Worm (Caenorhabditis elegans): ENCODE measurements around the gene npp-16.

- TF ChIP-seq nhr-237 (tag; optimal IDR thresholded peaks at IDR 0.05), result no peak
- no peak for TF ChIP-seq unc-62 (GFP tag; optimal IDR thresholded peaks at IDR 0.05 in 1 of 2)
- TF ChIP-seq unc-62 (tag; optimal IDR thresholded peaks at IDR 0.05), result no peak
- TF ChIP-seq aly-2 (tag; optimal IDR thresholded peaks at IDR 0.05), result no peak
- no peak for TF ChIP-seq ceh-44 (GFP tag; IDR thresholded peaks at IDR 0.05)
- no peak for TF ChIP-seq snpc-4 (tag; optimal IDR thresholded peaks at IDR 0.05)
- no peak for TF ChIP-seq Y105C5A.15 (GFP tag; IDR thresholded peaks at IDR 0.05)
- no peak for TF ChIP-seq lsy-2 (tag; optimal IDR thresholded peaks at IDR 0.05)
- no peak for TF ChIP-seq daf-12 (tag; optimal IDR thresholded peaks at IDR 0.05)
- no peak for TF ChIP-seq pha-4 (GFP tag; IDR thresholded peaks at IDR 0.05)
- TF ChIP-seq pha-4 (tag; optimal IDR thresholded peaks at IDR 0.05), result no peak
These were observed 1.5 kb upstream of the npp-16 start, which contains the start of gene Y56A3A.16 for ce11 chrIII:11914220-11914619.
